Fruit fly (Drosophila melanogaster): ENCODE results near the gene CG4887.

CG4887 gene

dm6 chr2L:1185642-1186497 is 13.1 kb downstream of the CG4887 start, which contains the start of gene CG5001 (continued):
- peak; percentile 94 for TF ChIP-seq Awh (GFP tag; IDR thresholded peaks at IDR 0.05)
- TF ChIP-seq fru (optimal IDR thresholded peaks at IDR 0.05) = no peak
- peak; percentile 9 to 92 for TF ChIP-seq bsh (GFP tag; optimal IDR thresholded peaks at IDR 0.05)
- peak; percentile 26 for TF ChIP-seq Hmx (GFP tag; optimal IDR thresholded peaks at IDR 0.05)
- peak; percentile 73 for TF ChIP-seq CG9727 (GFP tag; optimal IDR thresholded peaks at IDR 0.05)
- TF ChIP-seq da (GFP tag; optimal IDR thresholded peaks at IDR 0.05) = no peak
- TF ChIP-seq zf30C (GFP tag; optimal IDR thresholded peaks at IDR 0.05) = no peak
- TF ChIP-seq CG6854 (GFP tag; optimal IDR thresholded peaks at IDR 0.05) = peak; percentile 61
- TF ChIP-seq CG11456 (GFP tag; IDR thresholded peaks at IDR 0.05) = peak; percentile 92
- peak; percentile 59; the same call in 1 of the 2 replicates for TF ChIP-seq CG11085 (GFP tag; IDR thresholded peaks at IDR 0.05)
- TF ChIP-seq knrl (GFP tag; IDR thresholded peaks at IDR 0.05; ENCODE audit: partially characterized antibody) = no peak
- peak; percentile 63 for TF ChIP-seq CG4854 (GFP tag; optimal IDR thresholded peaks at IDR 0.05)
- peak; percentile 88 for TF ChIP-seq phol (tag; optimal IDR thresholded peaks at IDR 0.05)
- peak; percentile 60 for TF ChIP-seq CG33213 (GFP tag; optimal IDR thresholded peaks at IDR 0.05)
- TF ChIP-seq Lhr (GFP tag; optimal IDR thresholded peaks at IDR 0.05) = peak; percentile 19
- TF ChIP-seq vnd (GFP tag; IDR thresholded peaks at IDR 0.05; ENCODE audit: partially characterized antibody) = no peak
- TF ChIP-seq CG2129 (GFP tag; IDR thresholded peaks at IDR 0.05; ENCODE audit: partially characterized antibody) = no peak
- peak; percentile 57 for TF ChIP-seq ap (GFP tag; IDR thresholded peaks at IDR 0.05)
- TF ChIP-seq Stat92E (GFP tag; optimal IDR thresholded peaks at IDR 0.05) = no peak
- TF ChIP-seq CTCF (GFP tag; optimal IDR thresholded peaks at IDR 0.05) = peak; percentile 65
- TF ChIP-seq cad (GFP tag; optimal IDR thresholded peaks at IDR 0.05) = no peak
- peak; percentile 43 for TF ChIP-seq wdn (GFP tag; IDR thresholded peaks at IDR 0.05)
- no peak for TF ChIP-seq aop (GFP tag; IDR thresholded peaks at IDR 0.05)
- TF ChIP-seq Mrtf (GFP tag; IDR thresholded peaks at IDR 0.05) = peak; percentile 84
- no peak for TF ChIP-seq pb (GFP tag; optimal IDR thresholded peaks at IDR 0.05)
- peak; percentile 40; the same call in 1 of the 2 replicates for TF ChIP-seq amos (GFP tag; IDR thresholded peaks at IDR 0.05; ENCODE audit: partially characterized antibody)
- peak; percentile 34 for TF ChIP-seq crc (GFP tag; optimal IDR thresholded peaks at IDR 0.05)
- TF ChIP-seq org-1 (GFP tag; optimal IDR thresholded peaks at IDR 0.05) = peak; percentile 43
- TF ChIP-seq kni (GFP tag; optimal IDR thresholded peaks at IDR 0.05) = peak; percentile 54
- peak; percentile 57 for TF ChIP-seq CG31365 (tag; optimal IDR thresholded peaks at IDR 0.05)
- peak; percentile 60 for TF ChIP-seq Nf-YB (GFP tag; optimal IDR thresholded peaks at IDR 0.05)
- TF ChIP-seq slou (GFP tag; optimal IDR thresholded peaks at IDR 0.05) = peak; percentile 65
- TF ChIP-seq Lpt (GFP tag; optimal IDR thresholded peaks at IDR 0.05) = no peak
- peak; percentile 47; the same call in 1 of the 2 replicates for TF ChIP-seq gt (GFP tag; IDR thresholded peaks at IDR 0.05)
- peak; percentile 82 for TF ChIP-seq MTF-1 (GFP tag; optimal IDR thresholded peaks at IDR 0.05; ENCODE audit: borderline replicate concordance)
- TF ChIP-seq Deaf1 (tag; optimal IDR thresholded peaks at IDR 0.05) = peak; percentile 88
- peak; percentile 87 for TF ChIP-seq CG2120 (GFP tag; optimal IDR thresholded peaks at IDR 0.05)
- TF ChIP-seq Rx (GFP tag; IDR thresholded peaks at IDR 0.05) = no peak
- peak; percentile 90 for TF ChIP-seq CG12769 (tag; optimal IDR thresholded peaks at IDR 0.05)
- peak; percentile 87 for TF ChIP-seq ase (GFP tag; IDR thresholded peaks at IDR 0.05)
- 0 out of 3 replicates have a peak, but pooled peaks have one; percentile 37 for TF ChIP-seq CG7357 (GFP tag; IDR thresholded peaks at IDR 0.05)
- TF ChIP-seq yki (optimal IDR thresholded peaks at IDR 0.05) = no peak
- no peak for TF ChIP-seq CG17186 (GFP tag; optimal IDR thresholded peaks at IDR 0.05)
- TF ChIP-seq CG2875 (GFP tag; optimal IDR thresholded peaks at IDR 0.05) = no peak
- TF ChIP-seq gcm2 (GFP tag; optimal IDR thresholded peaks at IDR 0.05) = peak; percentile 77
- no peak for TF ChIP-seq CG4360 (GFP tag; IDR thresholded peaks at IDR 0.05)
- TF ChIP-seq bbx (GFP tag; IDR thresholded peaks at IDR 0.05; ENCODE audit: partially characterized antibody) = no peak
- peak; percentile 39; the same call in 1 of the 2 replicates for TF ChIP-seq dimm (GFP tag; IDR thresholded peaks at IDR 0.05)
- TF ChIP-seq so (GFP tag; IDR thresholded peaks at IDR 0.05) = peak; percentile 81
- TF ChIP-seq row (GFP tag; IDR thresholded peaks at IDR 0.05) = peak; percentile 95
